Fruit fly (Drosophila melanogaster) whole organism, embryonic: ENCODE results near the gene Nin.

Source experiments
- Atf3 ChIP-seq: fragments of 200-800 bp; sonication (Bioruptor generic); optimal IDR thresholded peaks from 3 replicates; lab custom pipeline; 2016; ENCODE audit warnings: missing biosample characterization, missing genetic modification characterization
- BtbVII ChIP-seq: fragments of 200-800 bp; sonication (Bioruptor generic); optimal IDR thresholded peaks from 3 replicates; lab custom pipeline; 2017; ENCODE audit warnings: missing biosample characterization, mild to moderate bottlenecking, missing genetic modification characterization
- Bteb2 ChIP-seq: fragments of 200-800 bp; sonication (Bioruptor generic); optimal IDR thresholded peaks from 2 replicates; lab custom pipeline; 2016; ENCODE audit warnings: missing biosample characterization, missing genetic modification characterization
- C15 ChIP-seq: fragments of 200-800 bp; sonication (Bioruptor generic); IDR thresholded peaks from 3 replicates; pipeline ENCODE4 v1.3.6; 2022; ENCODE audit warnings: missing biosample characterization, missing genetic modification characterization
- CG11456 ChIP-seq: fragments of 200-800 bp; sonication (Bioruptor generic); IDR thresholded peaks from 3 replicates; pipeline ENCODE4 v1.3.6; 2022; ENCODE audit warnings: missing biosample characterization, missing genetic modification characterization
- CG11504 ChIP-seq: fragments of 200-800 bp; sonication (Bioruptor generic); optimal IDR thresholded peaks from 3 replicates; lab custom pipeline; 2019; ENCODE audit warnings: missing biosample characterization, mild to moderate bottlenecking, missing genetic modification characterization, moderate library complexity
- CG11560 ChIP-seq: fragments of 200-800 bp; sonication (Bioruptor generic); IDR thresholded peaks from 3 replicates; pipeline ENCODE4 v1.3.6; 2022; ENCODE audit warnings: missing biosample characterization, missing genetic modification characterization
- CG12155 ChIP-seq: fragments of 200-800 bp; sonication (Bioruptor generic); optimal IDR thresholded peaks from 3 replicates; lab custom pipeline; 2016; ENCODE audit warnings: missing biosample characterization, missing genetic modification characterization
- CG12219 ChIP-seq: fragments of 200-800 bp; sonication (Bioruptor generic); optimal IDR thresholded peaks from 3 replicates; lab custom pipeline; 2018; ENCODE audit warnings: missing biosample characterization, mild to moderate bottlenecking, missing genetic modification characterization
- CG12299 ChIP-seq: fragments of 200-800 bp; sonication (Bioruptor generic); optimal IDR thresholded peaks from 2 replicates; lab custom pipeline; 2018; ENCODE audit warnings: missing biosample characterization, mild to moderate bottlenecking, missing genetic modification characterization
- CG14710 ChIP-seq: fragments of 200-800 bp; sonication (Bioruptor generic); optimal IDR thresholded peaks from 3 replicates; lab custom pipeline; 2019; ENCODE audit warnings: missing biosample characterization, mild to moderate bottlenecking, missing genetic modification characterization, moderate library complexity
- CG16815 ChIP-seq: fragments of 200-800 bp; sonication (Bioruptor generic); optimal IDR thresholded peaks from 3 replicates; lab custom pipeline; 2017; ENCODE audit warnings: missing biosample characterization, mild to moderate bottlenecking, missing genetic modification characterization
- CG2712 ChIP-seq: fragments of 200-800 bp; optimal IDR thresholded peaks from 3 replicates; lab custom pipeline; 2019; ENCODE audit warnings: missing biosample characterization, mild to moderate bottlenecking, missing genetic modification characterization, moderate library complexity
- CG32772 ChIP-seq: fragments of 200-800 bp; sonication (Bioruptor generic); IDR thresholded peaks from 2 replicates; pipeline ENCODE4 v1.3.6; 2022; ENCODE audit warnings: missing biosample characterization, missing genetic modification characterization
- CG3281 ChIP-seq: fragments of 200-800 bp; sonication (Bioruptor generic); optimal IDR thresholded peaks from 3 replicates; lab custom pipeline; 2017; ENCODE audit warnings: missing biosample characterization, mild to moderate bottlenecking, missing genetic modification characterization
- CG34376 ChIP-seq: fragments of 200-800 bp; sonication (Bioruptor generic); optimal IDR thresholded peaks from 2 replicates; lab custom pipeline; 2018; ENCODE audit warnings: missing biosample characterization, mild to moderate bottlenecking, missing genetic modification characterization
- CG4617 ChIP-seq: fragments of 200-800 bp; sonication (Bioruptor generic); optimal IDR thresholded peaks from 3 replicates; lab custom pipeline; 2016; ENCODE audit warnings: missing biosample characterization, missing genetic modification characterization, borderline replicate concordance
- CG9215 ChIP-seq: fragments of 200-800 bp; sonication (Bioruptor generic); IDR thresholded peaks from 2 replicates; pipeline ENCODE4 v1.3.6; 2022; ENCODE audit warnings: missing biosample characterization, missing genetic modification characterization
- CHES-1-like ChIP-seq: fragments of 200-800 bp; sonication (Bioruptor generic); optimal IDR thresholded peaks from 2 replicates; lab custom pipeline; 2016; ENCODE audit warnings: missing biosample characterization, missing genetic modification characterization
- Dbx ChIP-seq: fragments of 200-800 bp; sonication (Bioruptor generic); IDR thresholded peaks from 3 replicates; pipeline ENCODE4 v1.3.6; 2022; ENCODE audit warnings: missing biosample characterization, missing genetic modification characterization
- Deaf1 ChIP-seq: fragments of 200-800 bp; optimal IDR thresholded peaks from 3 replicates; lab custom pipeline; 2019; ENCODE audit warnings: missing biosample characterization, mild to moderate bottlenecking, missing genetic modification characterization, moderate library complexity
- HmgZ ChIP-seq: fragments of 200-800 bp; sonication (Bioruptor generic); optimal IDR thresholded peaks from 2 replicates; lab custom pipeline; 2018; ENCODE audit warnings: missing biosample characterization, mild to moderate bottlenecking, missing genetic modification characterization
- Mad ChIP-seq: fragments of 200-800 bp; sonication (Bioruptor generic); optimal IDR thresholded peaks from 2 replicates; lab custom pipeline; 2016; ENCODE audit warnings: missing biosample characterization, missing genetic modification characterization
- Myb ChIP-seq: fragments of 200-800 bp; sonication (Bioruptor generic); optimal IDR thresholded peaks from 2 replicates; lab custom pipeline; 2016; ENCODE audit warnings: missing biosample characterization, missing genetic modification characterization
- NFAT ChIP-seq: fragments of 200-800 bp; sonication (Bioruptor generic); IDR thresholded peaks from 2 replicates; pipeline ENCODE4 v1.3.6; 2022; ENCODE audit warnings: missing biosample characterization, missing genetic modification characterization
- PHDP ChIP-seq: fragments of 200-800 bp; sonication (Bioruptor generic); optimal IDR thresholded peaks from 3 replicates; lab custom pipeline; 2018; ENCODE audit warnings: missing biosample characterization, mild to moderate bottlenecking, missing genetic modification characterization, moderate library complexity
- Ptx1 ChIP-seq: fragments of 200-800 bp; sonication (Bioruptor generic); IDR thresholded peaks from 2 replicates; pipeline ENCODE4 v1.3.6; 2022; ENCODE audit warnings: missing biosample characterization, missing genetic modification characterization
- Ravus ChIP-seq: fragments of 200-800 bp; sonication (Bioruptor generic); IDR thresholded peaks from 2 replicates; pipeline ENCODE4 v1.3.6; 2022; ENCODE audit warnings: missing biosample characterization, missing genetic modification characterization
- Rfx ChIP-seq: fragments of 200-800 bp; sonication (Bioruptor generic); IDR thresholded peaks from 2 replicates; pipeline ENCODE4 v1.3.6; 2022; ENCODE audit warnings: missing biosample characterization, missing genetic modification characterization
- Rx ChIP-seq: fragments of 200-800 bp; sonication (Bioruptor generic); IDR thresholded peaks from 2 replicates; pipeline ENCODE4 v1.3.6; 2022; ENCODE audit warnings: missing biosample characterization, missing genetic modification characterization
- TFAM ChIP-seq: fragments of 200-800 bp; sonication (Bioruptor generic); optimal IDR thresholded peaks from 2 replicates; lab custom pipeline; 2017; ENCODE audit warnings: missing biosample characterization, missing genetic modification characterization, inconsistent platforms
- abd-A ChIP-seq: fragments of 200-800 bp; sonication (Bioruptor generic); optimal IDR thresholded peaks from 3 replicates; lab custom pipeline; 2019; ENCODE audit warnings: missing biosample characterization, mild to moderate bottlenecking, missing genetic modification characterization, moderate library complexity
- bsh ChIP-seq, 2 experiments: fragments of 200-800 bp; sonication (Bioruptor generic); optimal IDR thresholded peaks; 2 replicates each; lab custom pipeline; 2017 to 2018; ENCODE audit warnings: mild to moderate bottlenecking in 2 of 2, missing biosample characterization in 2 of 2, missing genetic modification characterization in 2 of 2, moderate library complexity in 1 of 2
- crol ChIP-seq: fragments of 200-800 bp; sonication (Bioruptor generic); IDR thresholded peaks from 2 replicates; pipeline ENCODE4 v1.3.6; 2022; ENCODE audit warnings: missing biosample characterization, missing genetic modification characterization
- dan ChIP-seq: fragments of 200-800 bp; sonication (Bioruptor generic); IDR thresholded peaks from 2 replicates; pipeline ENCODE4 v1.3.6; 2022; ENCODE audit warnings: missing biosample characterization, missing genetic modification characterization
- dimm ChIP-seq: fragments of 200-800 bp; sonication (Bioruptor generic); IDR thresholded peaks from 2 replicates; pipeline ENCODE4 v1.3.6; 2022; ENCODE audit warnings: missing biosample characterization, missing genetic modification characterization
- dm ChIP-seq: fragments of 200-800 bp; sonication (Bioruptor generic); optimal IDR thresholded peaks from 3 replicates; lab custom pipeline; 2016; ENCODE audit warnings: missing biosample characterization, missing genetic modification characterization
- dmrt99B ChIP-seq: fragments of 200-800 bp; sonication (Bioruptor generic); optimal IDR thresholded peaks from 2 replicates; lab custom pipeline; 2018; ENCODE audit warnings: missing biosample characterization, mild to moderate bottlenecking, missing genetic modification characterization, moderate library complexity
- esg ChIP-seq: fragments of 200-800 bp; sonication (Bioruptor generic); conservative IDR thresholded peaks from 2 replicates; pipeline ENCODE4 v1.3.6; 2022; ENCODE audit warnings: missing biosample characterization, missing genetic modification characterization
- fru ChIP-seq: fragments of >200 bp; optimal IDR thresholded peaks from 2 replicates; lab custom pipeline; 2017
- hkb ChIP-seq, 2 experiments: fragments of 200-800 bp in 1 of 2; fragments of >200 bp in 1 of 2; sonication (Bioruptor generic) in 1 of 2; IDR thresholded peaks in 1 of 2; optimal IDR thresholded peaks in 1 of 2; 2 replicates each; pipeline versions ENCODE4 v1.3.6 to Lab custom; 2017 to 2022; ENCODE audit warnings: missing biosample characterization in 1 of 2, missing genetic modification characterization in 1 of 2
- jing ChIP-seq: fragments of 200-800 bp; sonication (Bioruptor generic); optimal IDR thresholded peaks from 2 replicates; lab custom pipeline; 2018; ENCODE audit warnings: missing biosample characterization, mild to moderate bottlenecking, missing genetic modification characterization
- kay ChIP-seq: fragments of 200-800 bp; sonication (Bioruptor generic); optimal IDR thresholded peaks from 2 replicates; lab custom pipeline; 2016; ENCODE audit warnings: missing biosample characterization, missing genetic modification characterization
- ken ChIP-seq: fragments of 200-800 bp; sonication (Bioruptor generic); IDR thresholded peaks from 3 replicates; pipeline ENCODE4 v1.3.6; 2022; ENCODE audit warnings: missing biosample characterization, missing genetic modification characterization
- lab ChIP-seq: fragments of 200-800 bp; sonication (Bioruptor generic); optimal IDR thresholded peaks from 3 replicates; lab custom pipeline; 2017; ENCODE audit warnings: missing biosample characterization, missing genetic modification characterization, mild to moderate bottlenecking, moderate library complexity, missing genetic modification reagents
- mam ChIP-seq: fragments of 200-800 bp; sonication (Bioruptor generic); optimal IDR thresholded peaks from 3 replicates; lab custom pipeline; 2016; ENCODE audit warnings: missing biosample characterization, missing genetic modification characterization
- mirr ChIP-seq: fragments of 200-800 bp; sonication (Bioruptor generic); optimal IDR thresholded peaks from 3 replicates; lab custom pipeline; 2018; ENCODE audit warnings: missing biosample characterization, mild to moderate bottlenecking, missing genetic modification characterization
- slbo ChIP-seq: fragments of 200-800 bp; sonication (Bioruptor generic); IDR thresholded peaks from 2 replicates; pipeline ENCODE4 v1.3.6; 2022; ENCODE audit warnings: missing biosample characterization, missing genetic modification characterization
- trh ChIP-seq: fragments of 200-800 bp; sonication (Bioruptor generic); optimal IDR thresholded peaks from 2 replicates; lab custom pipeline; 2016; ENCODE audit warnings: missing biosample characterization, missing genetic modification characterization
- vvl ChIP-seq: fragments of 200-800 bp; sonication (Bioruptor generic); IDR thresholded peaks from 2 replicates; pipeline ENCODE4 v1.3.6; 2022; ENCODE audit warnings: missing biosample characterization, missing genetic modification characterization
- wor ChIP-seq: fragments of 200-800 bp; sonication (Bioruptor generic); IDR thresholded peaks from 2 replicates; pipeline ENCODE4 v1.3.6; 2022; ENCODE audit warnings: missing biosample characterization, missing genetic modification characterization

Gene Nin

dm6 chr2L:5237899-5238566 is 40.3 kb downstream of the Nin start (continued):
- TF ChIP-seq lab (GFP tag; lab: Kevin White, UChicago) = peak; percentile 21
- TF ChIP-seq CG34376 (GFP tag; lab: Kevin White, UChicago) = no peak
- no peak for TF ChIP-seq hkb (optimal IDR thresholded peaks at IDR 0.05; lab: Kevin White, UChicago)
- 0 out of 2 replicates have a peak, but pooled peaks have one; percentile 40 for TF ChIP-seq hkb (GFP tag; IDR thresholded peaks at IDR 0.05; lab: Robert Waterston, UW)
- TF ChIP-seq BtbVII = no peak
- no peak for TF ChIP-seq trh (GFP tag; lab: Kevin White, UChicago)
- TF ChIP-seq CG2712 (tag; lab: Kevin White, UChicago) = peak; percentile 93
- no peak for TF ChIP-seq Rx (GFP tag; lab: Robert Waterston, UW)
- no peak for TF ChIP-seq crol (GFP tag; lab: Robert Waterston, UW)
- no peak for TF ChIP-seq Mad (GFP tag; lab: Kevin White, UChicago)
- TF ChIP-seq wor (GFP tag; lab: Robert Waterston, UW) = no peak
- peak; percentile 34 for TF ChIP-seq CG12155 (GFP tag; lab: Kevin White, UChicago)
- TF ChIP-seq dimm (GFP tag; lab: Robert Waterston, UW) = no peak
- TF ChIP-seq CG11504 (tag; lab: Kevin White, UChicago) = peak; percentile 71
- TF ChIP-seq mirr (GFP tag; lab: Kevin White, UChicago) = no peak
- TF ChIP-seq bsh (GFP tag; optimal IDR thresholded peaks at IDR 0.05; lab: Kevin White, UChicago) = peak in 1 of 2 experiments; percentile 90
- TF ChIP-seq fru (lab: Kevin White, UChicago) = no peak
- TF ChIP-seq CHES-1-like = no peak
- TF ChIP-seq Rfx (GFP tag; lab: Robert Waterston, UW) = no peak
- TF ChIP-seq CG32772 (GFP tag; lab: Robert Waterston, UW) = peak; percentile 70
- no peak for TF ChIP-seq CG12299
- peak; percentile 76 for TF ChIP-seq dmrt99B (tag; lab: Kevin White, UChicago)
- TF ChIP-seq CG14710 = peak; percentile 87
- no peak for TF ChIP-seq HmgZ (tag; lab: Kevin White, UChicago)
- peak; percentile 71 for TF ChIP-seq PHDP (tag; lab: Kevin White, UChicago)
- TF ChIP-seq dm (GFP tag; lab: Kevin White, UChicago) = no peak
- no peak for TF ChIP-seq CG12219 (GFP tag; lab: Kevin White, UChicago)
- no peak for TF ChIP-seq ken
- TF ChIP-seq Bteb2 (GFP tag; lab: Kevin White, UChicago) = no peak
- TF ChIP-seq CG4617 (GFP tag; lab: Kevin White, UChicago) = peak; percentile 11
- no peak for TF ChIP-seq Myb (GFP tag; lab: Kevin White, UChicago)
- TF ChIP-seq TFAM = no peak
- peak; percentile 5 for TF ChIP-seq kay (GFP tag; lab: Kevin White, UChicago)
- peak; percentile 68 for TF ChIP-seq CG16815 (GFP tag; lab: Kevin White, UChicago)
- TF ChIP-seq Deaf1 (tag; lab: Kevin White, UChicago) = peak; percentile 17
- no peak for TF ChIP-seq jing (GFP tag; lab: Kevin White, UChicago)
- TF ChIP-seq esg (GFP tag; lab: Robert Waterston, UW) = peak; percentile 46; the same call in 1 of the 2 replicates
- TF ChIP-seq Dbx (GFP tag; lab: Robert Waterston, UW) = no peak
- TF ChIP-seq dan (GFP tag; lab: Robert Waterston, UW) = no peak
- TF ChIP-seq NFAT (GFP tag; lab: Robert Waterston, UW) = 0 out of 2 replicates have a peak, but pooled peaks have one; percentile 15
- no peak for TF ChIP-seq Ravus (GFP tag; lab: Robert Waterston, UW)
- peak; percentile 81 for TF ChIP-seq vvl (GFP tag; lab: Robert Waterston, UW)
- no peak for TF ChIP-seq Atf3 (GFP tag; lab: Kevin White, UChicago)
- TF ChIP-seq C15 = no peak
- TF ChIP-seq mam = no peak
- no peak for TF ChIP-seq abd-A (tag; lab: Kevin White, UChicago)
- TF ChIP-seq CG9215 (GFP tag; lab: Robert Waterston, UW) = no peak
- TF ChIP-seq CG3281 (GFP tag; lab: Kevin White, UChicago) = no peak
- peak; percentile 67 for TF ChIP-seq Ptx1 (GFP tag; lab: Robert Waterston, UW)
- no peak for TF ChIP-seq CG11560
- no peak for TF ChIP-seq CG11456 (GFP tag; lab: Robert Waterston, UW)
- TF ChIP-seq slbo (GFP tag; lab: Robert Waterston, UW) = peak; percentile 19; the same call in 1 of the 2 replicates
